Fruit fly (Drosophila melanogaster): ENCODE results near the gene GABA-B-R1.

GABA-B-R1 gene

DNA sequence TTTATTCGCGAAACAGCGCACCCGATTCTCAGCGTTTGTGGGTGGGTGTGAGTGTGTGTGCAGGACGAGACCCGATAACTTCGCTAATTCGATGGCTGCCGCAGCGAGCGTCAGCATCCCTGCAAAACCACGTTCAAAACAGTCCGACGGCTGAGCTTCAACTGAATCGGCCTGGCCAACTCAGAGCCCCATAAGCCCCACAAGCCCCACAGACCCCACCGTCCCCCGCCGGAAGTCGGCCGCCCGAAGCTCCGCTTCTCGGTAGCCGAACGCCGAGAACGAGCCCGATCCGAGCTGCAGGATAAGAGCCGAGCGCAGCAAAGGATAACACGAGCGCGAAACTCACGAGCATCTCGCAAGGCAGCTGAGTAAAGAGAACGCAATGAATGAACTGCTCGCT is 44.0 kb upstream of the GABA-B-R1 start, which contains the start of gene side-II (continued):
- TF ChIP-seq dm (GFP tag; optimal IDR thresholded peaks at IDR 0.05) (no peak), gro (GFP tag; optimal IDR thresholded peaks at IDR 0.05) (no peak), CG16813 (GFP tag; IDR thresholded peaks at IDR 0.05; ENCODE audit: partially characterized antibody) (no peak), CG10462 (GFP tag; optimal IDR thresholded peaks at IDR 0.05) (no peak), abd-A (tag; optimal IDR thresholded peaks at IDR 0.05) (peak; percentile 52), Pdp1 (GFP tag; optimal IDR thresholded peaks at IDR 0.05) (no peak), Nf-YC (tag; optimal IDR thresholded peaks at IDR 0.05) (peak; percentile 28), crol (GFP tag; IDR thresholded peaks at IDR 0.05) (peak; percentile 81), NfI (GFP tag; optimal IDR thresholded peaks at IDR 0.05) (no peak), vfl (GFP tag; optimal IDR thresholded peaks at IDR 0.05) (no peak), Ets97D (GFP tag; optimal IDR thresholded peaks at IDR 0.05) (no peak), lab (GFP tag; optimal IDR thresholded peaks at IDR 0.05) (no peak), chm (GFP tag; IDR thresholded peaks at IDR 0.05) (0 out of 2 replicates have a peak, but pooled peaks have one; percentile 28), CG6765 (GFP tag; optimal IDR thresholded peaks at IDR 0.05) (peak; percentile 5), CG6791 (GFP tag; IDR thresholded peaks at IDR 0.05; ENCODE audit: partially characterized antibody) (no peak), CG8290 (GFP tag; optimal IDR thresholded peaks at IDR 0.05) (no peak), CG8290 (tag; optimal IDR thresholded peaks at IDR 0.05) (peak in 1 of 2 experiments; percentile 20), pnt (GFP tag; optimal IDR thresholded peaks at IDR 0.05) (no peak), knrl (GFP tag; IDR thresholded peaks at IDR 0.05; ENCODE audit: partially characterized antibody) (0 out of 3 replicates have a peak, but pooled peaks have one; percentile 19), CG15601 (tag; optimal IDR thresholded peaks at IDR 0.05) (no peak), PHDP (tag; optimal IDR thresholded peaks at IDR 0.05) (no peak), lmd (GFP tag; IDR thresholded peaks at IDR 0.05) (no peak), tin (GFP tag; optimal IDR thresholded peaks at IDR 0.05) (no peak), CG13894 (tag; optimal IDR thresholded peaks at IDR 0.05) (peak; percentile 49), CG2202 (tag; optimal IDR thresholded peaks at IDR 0.05) (no peak), CG3163 (GFP tag; optimal IDR thresholded peaks at IDR 0.05) (no peak), Atf-2 (GFP tag; optimal IDR thresholded peaks at IDR 0.05) (no peak), CG9876 (GFP tag; optimal IDR thresholded peaks at IDR 0.05) (no peak), vnd (GFP tag; IDR thresholded peaks at IDR 0.05; ENCODE audit: partially characterized antibody) (no peak), ash1 (GFP tag; optimal IDR thresholded peaks at IDR 0.05) (no peak), CG2875 (GFP tag; optimal IDR thresholded peaks at IDR 0.05) (no peak), chif (GFP tag; optimal IDR thresholded peaks at IDR 0.05) (no peak), CG3838 (GFP tag; optimal IDR thresholded peaks at IDR 0.05) (no peak), Elba2 (GFP tag; optimal IDR thresholded peaks at IDR 0.05) (no peak), Dref (GFP tag; IDR thresholded peaks at IDR 0.05) (0 out of 2 replicates have a peak, but pooled peaks have one; percentile 24), Hmr (GFP tag; optimal IDR thresholded peaks at IDR 0.05) (peak; percentile 22), Optix (GFP tag; IDR thresholded peaks at IDR 0.05) (no peak), ftz-f1 (GFP tag; optimal IDR thresholded peaks at IDR 0.05) (no peak), pzg (GFP tag; optimal IDR thresholded peaks at IDR 0.05) (no peak), Sox102F (GFP tag; optimal IDR thresholded peaks at IDR 0.05) (no peak), CG31441 (GFP tag; IDR thresholded peaks at IDR 0.05) (no peak), CG18476 (GFP tag; optimal IDR thresholded peaks at IDR 0.05) (no peak), sug (tag; optimal IDR thresholded peaks at IDR 0.05) (no peak), slbo (GFP tag; IDR thresholded peaks at IDR 0.05) (no peak), CG8765 (GFP tag; IDR thresholded peaks at IDR 0.05) (no peak), CG11723 (GFP tag; optimal IDR thresholded peaks at IDR 0.05) (no peak), wek (GFP tag; optimal IDR thresholded peaks at IDR 0.05) (no peak), sim (GFP tag; IDR thresholded peaks at IDR 0.05) (no peak), Fer1 (GFP tag; optimal IDR thresholded peaks at IDR 0.05) (no peak), btn (GFP tag; optimal IDR thresholded peaks at IDR 0.05) (no peak), Drgx (GFP tag; IDR thresholded peaks at IDR 0.05) (no peak), CG6254 (GFP tag; optimal IDR thresholded peaks at IDR 0.05) (no peak)
